Worm (Caenorhabditis elegans): Measurements from ENCODE around the gene gas-1.
A peak's percentile ranks its signal among the peaks of the same experiment; 100 is the strongest.

The gas-1 gene

DNA sequence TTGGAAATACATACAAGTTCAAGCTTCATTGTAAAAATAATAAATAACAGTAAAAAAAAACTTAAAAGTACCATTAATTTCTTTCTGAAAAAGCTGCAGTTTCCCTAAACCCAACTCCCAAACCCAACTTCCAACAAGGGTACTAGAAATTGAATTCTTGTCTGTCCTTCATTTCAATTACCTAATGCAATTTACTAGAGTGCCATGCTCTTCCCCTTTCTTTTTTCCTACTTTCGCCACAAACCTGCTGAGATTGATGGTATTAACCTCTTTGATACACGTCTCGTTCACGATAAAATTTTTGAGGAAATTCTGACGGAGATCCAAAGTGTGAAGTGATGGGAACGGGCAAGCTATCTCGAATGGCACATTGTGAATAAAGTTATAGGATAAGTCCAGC, 42.3 kb downstream of the gas-1 start:
- TF ChIP-seq unc-42 (tag; optimal IDR thresholded peaks at IDR 0.05) (peak; percentile 74), hlh-6 (tag; optimal IDR thresholded peaks at IDR 0.05) (no peak)

DNA sequence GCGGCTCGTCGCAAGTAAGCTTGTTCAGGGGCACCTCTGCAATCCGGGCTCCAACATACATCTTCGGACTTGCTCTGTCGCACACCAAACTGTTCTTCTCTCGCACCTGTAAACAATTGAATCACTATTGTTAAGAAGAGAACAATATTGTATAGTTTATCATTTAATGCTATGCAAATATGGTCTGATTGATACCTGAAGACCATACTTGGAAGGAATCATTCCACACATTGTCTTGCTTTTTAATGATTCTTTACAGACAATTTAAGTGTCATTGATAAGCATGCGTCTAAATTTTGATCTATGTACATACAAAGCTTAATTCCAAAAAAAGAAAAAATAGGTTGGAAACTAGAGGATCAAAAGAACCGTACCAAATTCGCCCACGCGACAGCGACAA, 43.3 kb downstream of the gas-1 start:
- TF ChIP-seq ttx-3 (tag; optimal IDR thresholded peaks at IDR 0.05) (no peak), pag-3 (tag; optimal IDR thresholded peaks at IDR 0.05; ENCODE audit: borderline replicate concordance) (no peak), npax-4 (tag; optimal IDR thresholded peaks at IDR 0.05) (no peak), F13H6.1 (tag; optimal IDR thresholded peaks at IDR 0.05) (no peak), hlh-13 (GFP tag; optimal IDR thresholded peaks at IDR 0.05) (no peak), pqm-1 (tag; optimal IDR thresholded peaks at IDR 0.05) (no peak), sox-4 (tag; optimal IDR thresholded peaks at IDR 0.05) (no peak)

DNA sequence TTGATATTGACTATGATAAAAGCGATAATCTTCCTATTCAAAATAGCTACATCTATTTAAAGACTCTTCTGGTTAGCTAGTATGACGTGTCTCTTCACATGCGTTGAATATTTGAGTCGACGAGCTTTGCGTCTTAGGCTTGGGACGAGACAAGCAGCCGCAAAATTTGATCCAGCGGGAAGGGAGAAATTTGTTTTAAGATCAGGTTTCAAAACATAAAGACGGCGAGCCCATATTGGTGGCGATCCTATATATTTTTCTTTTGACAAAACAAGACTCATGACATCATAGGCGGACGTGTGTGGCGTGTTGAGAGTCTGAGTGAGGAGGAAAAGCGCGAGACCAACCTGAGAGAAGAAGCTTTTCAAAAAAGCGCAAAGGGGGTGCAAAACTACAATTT, 44.7 kb downstream of the gas-1 start:
- TF ChIP-seq ceh-34 (tag; optimal IDR thresholded peaks at IDR 0.05) (peak; percentile 88), ceh-19 (GFP tag; optimal IDR thresholded peaks at IDR 0.05) (peak; percentile 75), ceh-31 (tag; optimal IDR thresholded peaks at IDR 0.05) (no peak)

DNA sequence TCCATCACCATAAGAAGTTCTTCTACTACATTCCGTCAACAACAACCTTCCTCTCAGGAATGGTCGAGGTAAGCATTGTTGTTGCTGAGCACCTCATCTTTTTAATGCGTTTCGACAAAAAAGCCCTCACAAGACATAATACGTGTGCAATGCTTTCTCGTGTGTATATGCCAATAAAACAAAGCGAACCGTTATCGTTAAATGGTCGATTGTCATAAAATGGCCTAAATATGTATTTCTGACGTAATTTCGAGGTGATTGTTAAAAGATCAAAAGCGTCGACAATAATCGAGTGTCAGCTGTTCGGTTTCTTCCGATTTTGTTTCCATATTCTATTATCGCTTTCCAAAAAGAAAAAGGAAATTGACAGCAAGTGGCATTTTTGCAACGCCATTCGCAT, 45.5 kb downstream of the gas-1 start:
- TF ChIP-seq fkh-6 (tag; optimal IDR thresholded peaks at IDR 0.05) = no peak
- TF ChIP-seq fax-1 (tag; optimal IDR thresholded peaks at IDR 0.05) = no peak
- no peak for TF ChIP-seq unc-55 (GFP tag; optimal IDR thresholded peaks at IDR 0.05)

DNA sequence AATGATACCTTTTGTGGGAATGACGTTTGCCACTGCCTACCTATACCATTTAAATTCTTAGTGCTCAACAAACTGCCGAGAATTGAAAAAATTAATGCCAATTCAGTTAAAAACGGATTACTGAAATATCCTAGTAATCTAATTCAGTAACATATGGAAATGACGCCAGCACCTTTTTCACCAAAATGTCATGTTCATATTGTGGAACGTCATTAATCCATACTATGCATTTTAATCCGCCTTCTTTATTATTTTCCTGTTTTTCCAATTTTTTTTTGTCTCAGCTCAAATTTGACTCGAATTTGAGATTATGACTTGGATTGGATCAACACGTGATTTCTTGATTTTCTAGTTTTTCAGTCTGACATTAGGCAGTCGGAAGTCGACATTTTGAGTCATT, 48.8 kb downstream of the gas-1 start:
- no peak for TF ChIP-seq fkh-6 (tag; optimal IDR thresholded peaks at IDR 0.05)
- no peak for TF ChIP-seq ceh-30 (tag; optimal IDR thresholded peaks at IDR 0.05)
- TF ChIP-seq nhr-11 (tag; optimal IDR thresholded peaks at IDR 0.05) = no peak
- no peak for TF ChIP-seq zip-5 (tag; optimal IDR thresholded peaks at IDR 0.05)
- TF ChIP-seq ahr-1 (tag; optimal IDR thresholded peaks at IDR 0.05) = no peak
- no peak for TF ChIP-seq dve-1 (tag; optimal IDR thresholded peaks at IDR 0.05)
- no peak for TF ChIP-seq eyg-1 (tag; optimal IDR thresholded peaks at IDR 0.05)
- no peak for TF ChIP-seq ztf-16 (tag; optimal IDR thresholded peaks at IDR 0.05)

DNA sequence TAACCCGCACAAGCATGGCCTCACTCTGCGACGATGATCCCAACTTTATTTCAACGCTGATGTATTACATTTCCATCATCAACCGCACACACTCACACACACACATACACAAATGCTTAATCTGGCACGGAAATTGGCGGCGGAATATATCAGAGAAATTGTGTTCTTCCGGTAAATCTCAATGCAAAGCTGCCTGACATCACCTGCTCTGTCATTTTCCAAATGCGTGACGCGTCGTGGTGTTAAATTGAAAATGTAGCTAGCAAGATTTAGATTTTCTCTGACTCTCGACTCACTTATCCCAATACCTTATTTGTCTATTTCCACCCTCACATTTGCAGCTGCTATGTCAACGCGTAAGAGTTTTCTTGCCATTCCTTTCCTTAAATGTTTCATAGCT, 50.9 kb downstream of the gas-1 start:
- no peak for TF ChIP-seq ceh-14 (tag; optimal IDR thresholded peaks at IDR 0.05)
- TF ChIP-seq ceh-45 (GFP tag; IDR thresholded peaks at IDR 0.05) = no peak
- no peak for TF ChIP-seq unc-55 (GFP tag; optimal IDR thresholded peaks at IDR 0.05)
- TF ChIP-seq hlh-6 (tag; optimal IDR thresholded peaks at IDR 0.05) = no peak
- no peak for TF ChIP-seq pax-1 (tag; optimal IDR thresholded peaks at IDR 0.05)
- no peak for TF ChIP-seq C08G9.2 (tag; optimal IDR thresholded peaks at IDR 0.05)
- no peak for TF ChIP-seq mec-3 (tag; optimal IDR thresholded peaks at IDR 0.05; ENCODE audit: borderline replicate concordance)
- TF ChIP-seq nhr-232 (tag; optimal IDR thresholded peaks at IDR 0.05) = no peak

DNA sequence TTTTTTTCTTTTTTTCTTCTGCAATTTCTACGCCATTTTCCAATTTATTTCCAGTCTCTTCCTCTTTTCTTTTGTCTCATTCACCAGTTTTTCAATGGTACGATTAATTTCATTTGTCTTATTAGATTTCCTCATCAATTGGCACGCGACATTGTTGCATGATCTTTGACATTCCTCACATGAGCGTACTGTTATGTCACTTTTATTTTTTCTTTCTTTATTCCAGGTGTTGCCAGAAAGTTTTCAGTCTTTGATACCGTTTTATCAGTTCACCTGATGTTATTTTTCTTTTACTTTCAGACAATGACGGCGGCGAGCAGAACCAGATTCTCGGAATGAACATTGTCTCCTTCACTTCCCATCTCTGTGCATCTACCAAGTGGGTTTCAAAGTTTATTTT, 52.8 kb downstream of the gas-1 start, which contains the start of the genes olrn-1 and C02C6.14:
Gene olrn-1, plus strand, starts transcription at position 301 of the 400 bp plus-strand sequence.
Gene C02C6.14, plus strand, starts transcription at position 304 of the 400 bp plus-strand sequence.
- TF ChIP-seq unc-86 (tag; optimal IDR thresholded peaks at IDR 0.05) (no peak), fax-1 (tag; optimal IDR thresholded peaks at IDR 0.05) (no peak), dve-1 (tag; optimal IDR thresholded peaks at IDR 0.05) (no peak), hlh-15 (tag; optimal IDR thresholded peaks at IDR 0.05) (no peak), ceh-9 (tag; optimal IDR thresholded peaks at IDR 0.05) (no peak), ceh-2 (tag; optimal IDR thresholded peaks at IDR 0.05) (no peak), elt-2 (tag; optimal IDR thresholded peaks at IDR 0.05) (no peak), pax-1 (tag; optimal IDR thresholded peaks at IDR 0.05) (no peak), ceh-31 (tag; optimal IDR thresholded peaks at IDR 0.05) (no peak), hlh-8 (tag; optimal IDR thresholded peaks at IDR 0.05) (no peak), mec-3 (tag; optimal IDR thresholded peaks at IDR 0.05; ENCODE audit: borderline replicate concordance) (no peak), ref-2 (tag; optimal IDR thresholded peaks at IDR 0.05) (no peak)
